Fruit fly (Drosophila melanogaster) whole organism, embryonic: ENCODE results near the gene ImpE3.
A peak's percentile ranks its signal among the peaks of the same experiment; 100 is the strongest.

Source experiments
- Adf1 ChIP-seq: fragments of 200-800 bp; sonication (Bioruptor generic); IDR thresholded peaks from 2 replicates; pipeline ENCODE4 v1.3.6; 2022; ENCODE audit warnings: missing biosample characterization, missing genetic modification characterization
- B-H2 ChIP-seq: fragments of 200-800 bp; sonication (Bioruptor generic); optimal IDR thresholded peaks from 2 replicates; lab custom pipeline; 2018; ENCODE audit warnings: missing biosample characterization, mild to moderate bottlenecking, missing genetic modification characterization
- Bgb ChIP-seq: fragments of 200-800 bp; sonication (Bioruptor generic); IDR thresholded peaks from 2 replicates; pipeline ENCODE4 v1.3.6; 2022; ENCODE audit warnings: missing biosample characterization, missing genetic modification characterization; ENCODE audit not compliant: partially characterized antibody
- C15 ChIP-seq: fragments of 200-800 bp; sonication (Bioruptor generic); IDR thresholded peaks from 3 replicates; pipeline ENCODE4 v1.3.6; 2022; ENCODE audit warnings: missing biosample characterization, missing genetic modification characterization
- CG10321 ChIP-seq: fragments of 200-800 bp; sonication (Bioruptor generic); IDR thresholded peaks from 2 replicates; pipeline ENCODE4 v1.3.6; 2022; ENCODE audit warnings: missing biosample characterization, missing genetic modification characterization
- CG10462 ChIP-seq: fragments of 200-800 bp; sonication (Bioruptor generic); optimal IDR thresholded peaks from 2 replicates; lab custom pipeline; 2016; ENCODE audit warnings: missing biosample characterization, missing genetic modification characterization
- CG10654 ChIP-seq: fragments of 200-800 bp; sonication (Bioruptor generic); optimal IDR thresholded peaks from 2 replicates; lab custom pipeline; 2016; ENCODE audit warnings: missing biosample characterization, missing genetic modification characterization
- CG12659 ChIP-seq: fragments of 200-800 bp; sonication (Bioruptor generic); optimal IDR thresholded peaks from 3 replicates; lab custom pipeline; 2017; ENCODE audit warnings: mild to moderate bottlenecking, missing biosample characterization, missing genetic modification reagents, missing genetic modification characterization
- CG12744 ChIP-seq: fragments of 200-800 bp; sonication (Bioruptor generic); optimal IDR thresholded peaks from 2 replicates; lab custom pipeline; 2016; ENCODE audit warnings: missing biosample characterization, missing genetic modification characterization
- CG13424 ChIP-seq: fragments of 200-800 bp; sonication (Bioruptor generic); optimal IDR thresholded peaks from 2 replicates; lab custom pipeline; 2019; ENCODE audit warnings: missing biosample characterization, mild to moderate bottlenecking, missing genetic modification characterization, moderate library complexity
- CG15514 ChIP-seq: fragments of 200-800 bp; sonication (Bioruptor generic); optimal IDR thresholded peaks from 3 replicates; lab custom pipeline; 2017; ENCODE audit warnings: missing biosample characterization, missing genetic modification characterization, mild to moderate bottlenecking, moderate library complexity, missing genetic modification reagents
- CG15696 ChIP-seq: fragments of 200-800 bp; sonication (Bioruptor generic); optimal IDR thresholded peaks from 2 replicates; lab custom pipeline; 2019; ENCODE audit warnings: missing biosample characterization, mild to moderate bottlenecking, missing genetic modification characterization, moderate library complexity
- CG16815 ChIP-seq: fragments of 200-800 bp; sonication (Bioruptor generic); optimal IDR thresholded peaks from 3 replicates; lab custom pipeline; 2017; ENCODE audit warnings: missing biosample characterization, mild to moderate bottlenecking, missing genetic modification characterization
- CG18764 ChIP-seq: fragments of 200-800 bp; sonication (Bioruptor generic); optimal IDR thresholded peaks from 3 replicates; lab custom pipeline; 2016; ENCODE audit warnings: missing biosample characterization, missing genetic modification characterization
- CG2199 ChIP-seq: fragments of 200-800 bp; sonication (Bioruptor generic); IDR thresholded peaks from 3 replicates; pipeline ENCODE4 v1.3.6; 2022; ENCODE audit warnings: missing biosample characterization, missing genetic modification characterization
- CG3065 ChIP-seq: fragments of 200-800 bp; sonication (Bioruptor generic); optimal IDR thresholded peaks from 2 replicates; lab custom pipeline; 2016; ENCODE audit warnings: missing biosample characterization, missing genetic modification characterization
- CG32767 ChIP-seq: fragments of 200-800 bp; sonication (Bioruptor generic); IDR thresholded peaks from 2 replicates; pipeline ENCODE4 v1.3.6; 2022; ENCODE audit warnings: missing biosample characterization, missing genetic modification characterization
- CG33557 ChIP-seq: fragments of 200-800 bp; sonication (Bioruptor generic); optimal IDR thresholded peaks from 2 replicates; lab custom pipeline; 2019; ENCODE audit warnings: missing biosample characterization, mild to moderate bottlenecking, missing genetic modification characterization, moderate library complexity
- CG7786 ChIP-seq: fragments of 200-800 bp; sonication (Bioruptor generic); optimal IDR thresholded peaks from 2 replicates; lab custom pipeline; 2016; ENCODE audit warnings: missing biosample characterization, missing genetic modification characterization
- CG9215 ChIP-seq: fragments of 200-800 bp; sonication (Bioruptor generic); IDR thresholded peaks from 2 replicates; pipeline ENCODE4 v1.3.6; 2022; ENCODE audit warnings: missing biosample characterization, missing genetic modification characterization
- CG9727 ChIP-seq: fragments of 200-800 bp; sonication (Bioruptor generic); optimal IDR thresholded peaks from 3 replicates; lab custom pipeline; 2017; ENCODE audit warnings: missing biosample characterization, mild to moderate bottlenecking, missing genetic modification characterization
- Fer3 ChIP-seq: fragments of 200-800 bp; sonication (Bioruptor generic); optimal IDR thresholded peaks from 2 replicates; lab custom pipeline; 2018; ENCODE audit warnings: missing biosample characterization, mild to moderate bottlenecking, missing genetic modification characterization, moderate library complexity
- HLH3B ChIP-seq: fragments of 200-800 bp; sonication (Bioruptor generic); IDR thresholded peaks from 2 replicates; pipeline ENCODE4 v1.3.6; 2022; ENCODE audit warnings: missing biosample characterization, missing genetic modification characterization
- HLH4C ChIP-seq: fragments of 200-800 bp; sonication (Bioruptor generic); IDR thresholded peaks from 3 replicates; pipeline ENCODE4 v1.3.6; 2022; ENCODE audit warnings: missing biosample characterization, missing genetic modification characterization; ENCODE audit not compliant: partially characterized antibody
- HLHmδ ChIP-seq: fragments of 200-800 bp; sonication (Bioruptor generic); optimal IDR thresholded peaks from 2 replicates; lab custom pipeline; 2018; ENCODE audit warnings: missing biosample characterization, mild to moderate bottlenecking, missing genetic modification characterization, moderate library complexity
- NC2α ChIP-seq: fragments of 200-800 bp; sonication (Bioruptor generic); optimal IDR thresholded peaks from 2 replicates; lab custom pipeline; 2016; ENCODE audit warnings: missing biosample characterization, missing genetic modification characterization
- Nf-YC ChIP-seq: fragments of 200-800 bp; optimal IDR thresholded peaks from 3 replicates; lab custom pipeline; 2019; ENCODE audit warnings: missing biosample characterization, mild to moderate bottlenecking, missing genetic modification characterization, moderate library complexity
- Ptx1 ChIP-seq: fragments of 200-800 bp; sonication (Bioruptor generic); IDR thresholded peaks from 2 replicates; pipeline ENCODE4 v1.3.6; 2022; ENCODE audit warnings: missing biosample characterization, missing genetic modification characterization
- Six4 ChIP-seq: fragments of 200-800 bp; sonication (Bioruptor generic); optimal IDR thresholded peaks from 2 replicates; lab custom pipeline; 2016; ENCODE audit warnings: missing biosample characterization, missing genetic modification characterization
- Sry-β ChIP-seq: fragments of 200-800 bp; sonication (Bioruptor generic); optimal IDR thresholded peaks from 2 replicates; lab custom pipeline; 2018; ENCODE audit warnings: missing biosample characterization, mild to moderate bottlenecking, missing genetic modification characterization, moderate library complexity
- Xrp1 ChIP-seq: fragments of 200-800 bp; sonication (Bioruptor generic); IDR thresholded peaks from 2 replicates; pipeline ENCODE4 v1.3.6; 2022; ENCODE audit warnings: missing biosample characterization, missing genetic modification characterization
- ac ChIP-seq: fragments of 200-800 bp; sonication (Bioruptor generic); optimal IDR thresholded peaks from 3 replicates; lab custom pipeline; 2017; ENCODE audit warnings: missing biosample characterization, mild to moderate bottlenecking, missing genetic modification characterization
- amos ChIP-seq: fragments of 200-800 bp; sonication (Bioruptor generic); IDR thresholded peaks from 2 replicates; pipeline ENCODE4 v1.3.6; 2022; ENCODE audit warnings: missing biosample characterization, missing genetic modification characterization; ENCODE audit not compliant: partially characterized antibody
- caup ChIP-seq: fragments of 200-800 bp; sonication (Bioruptor generic); optimal IDR thresholded peaks from 3 replicates; lab custom pipeline; 2017; ENCODE audit warnings: missing biosample characterization, mild to moderate bottlenecking, missing genetic modification characterization, moderate library complexity; ENCODE audit not compliant: severe bottlenecking
- fd3F ChIP-seq: fragments of 200-800 bp; sonication (Bioruptor generic); optimal IDR thresholded peaks from 2 replicates; lab custom pipeline; 2018; ENCODE audit warnings: missing biosample characterization, mild to moderate bottlenecking, missing genetic modification characterization, moderate library complexity
- fd96Cb ChIP-seq: fragments of 200-800 bp; sonication (Bioruptor generic); optimal IDR thresholded peaks from 2 replicates; lab custom pipeline; 2018; ENCODE audit warnings: missing biosample characterization, mild to moderate bottlenecking, missing genetic modification characterization, moderate library complexity
- gfzf ChIP-seq: fragments of 200-800 bp; sonication (Bioruptor generic); optimal IDR thresholded peaks from 2 replicates; lab custom pipeline; 2016; ENCODE audit warnings: missing biosample characterization, mild to moderate bottlenecking, missing genetic modification characterization, moderate library complexity
- gsb ChIP-seq: fragments of 200-800 bp; sonication (Bioruptor generic); IDR thresholded peaks from 2 replicates; pipeline ENCODE4 v1.3.6; 2022; ENCODE audit warnings: missing biosample characterization, missing genetic modification characterization
- jigr1 ChIP-seq: fragments of 200-800 bp; sonication (Bioruptor generic); IDR thresholded peaks from 3 replicates; pipeline ENCODE4 v1.3.6; 2022; ENCODE audit warnings: missing biosample characterization, missing genetic modification characterization
- lola ChIP-seq, 3 experiments: fragments of >200 bp in 2 of 3; fragments of 200-800 bp in 1 of 3; sonication (Bioruptor generic) in 1 of 3; optimal IDR thresholded peaks; 2 replicates each; lab custom pipeline; 2017 to 2019; ENCODE audit warnings: missing biosample characterization in 3 of 3, missing genetic modification characterization in 3 of 3, mild to moderate bottlenecking in 1 of 3, moderate library complexity in 1 of 3
- maf-S ChIP-seq: fragments of 200-800 bp; sonication (Bioruptor generic); optimal IDR thresholded peaks from 2 replicates; lab custom pipeline; 2016; ENCODE audit warnings: missing biosample characterization, missing genetic modification characterization
- psq ChIP-seq: fragments of 200-800 bp; sonication (Bioruptor generic); optimal IDR thresholded peaks from 2 replicates; lab custom pipeline; 2017; ENCODE audit warnings: missing biosample characterization, missing genetic modification characterization
- seq ChIP-seq: fragments of 200-800 bp; sonication (Bioruptor generic); IDR thresholded peaks from 2 replicates; pipeline ENCODE4 v1.3.6; 2022; ENCODE audit warnings: missing biosample characterization, missing genetic modification characterization
- sqz ChIP-seq: fragments of 200-800 bp; sonication (Bioruptor generic); optimal IDR thresholded peaks from 3 replicates; lab custom pipeline; 2018; ENCODE audit warnings: missing biosample characterization, mild to moderate bottlenecking, missing genetic modification characterization
- tna ChIP-seq: fragments of 200-800 bp; sonication (Bioruptor generic); IDR thresholded peaks from 2 replicates; pipeline ENCODE4 v1.3.6; 2022; ENCODE audit warnings: missing biosample characterization, missing genetic modification characterization; ENCODE audit not compliant: partially characterized antibody
- toy ChIP-seq: fragments of 200-800 bp; sonication (Bioruptor generic); IDR thresholded peaks from 2 replicates; pipeline ENCODE4 v1.3.6; 2022; ENCODE audit warnings: missing biosample characterization, missing genetic modification characterization
- unc-4 ChIP-seq: fragments of 200-800 bp; sonication (Bioruptor generic); IDR thresholded peaks from 2 replicates; pipeline ENCODE4 v1.3.6; 2022; ENCODE audit warnings: missing biosample characterization, missing genetic modification characterization; ENCODE audit not compliant: partially characterized antibody
- usp ChIP-seq: fragments of >200 bp; optimal IDR thresholded peaks from 2 replicates; lab custom pipeline; 2017; ENCODE audit warnings: missing biosample characterization, missing genetic modification characterization

ImpE3 gene

dm6 chr3R:8013121-8014009 is 16.0 kb downstream of the ImpE3 start, which contains the start of the genes CG10435 and Pbp95 (continued):
- TF ChIP-seq B-H2 (GFP tag; lab: Kevin White, UChicago) (no peak), CG9215 (GFP tag; lab: Robert Waterston, UW) (peak; percentile 62), Fer3 (tag; lab: Kevin White, UChicago) (peak; percentile 21), usp (GFP tag; lab: Kevin White, UChicago) (no peak), CG15514 (peak; percentile 86), tna (peak; percentile 54), psq (GFP tag; lab: Kevin White, UChicago) (peak; percentile 25), Ptx1 (GFP tag; lab: Robert Waterston, UW) (peak; percentile 38), jigr1 (GFP tag; lab: Robert Waterston, UW) (no peak), toy (GFP tag; lab: Robert Waterston, UW) (0 out of 2 replicates have a peak, but pooled peaks have one; percentile 38), CG3065 (no peak), CG15696 (no peak), CG10654 (GFP tag; lab: Kevin White, UChicago) (no peak), NC2α (GFP tag; lab: Kevin White, UChicago) (no peak), HLH3B (peak; percentile 55; the same call in 1 of the 2 replicates), Sry-β (GFP tag; lab: Kevin White, UChicago) (peak; percentile 87), unc-4 (peak; percentile 66), Adf1 (GFP tag; lab: Robert Waterston, UW) (0 out of 2 replicates have a peak, but pooled peaks have one; percentile 18), caup (GFP tag; lab: Kevin White, UChicago) (peak; percentile 31), HLHmδ (GFP tag; lab: Kevin White, UChicago) (no peak), CG2199 (GFP tag; lab: Robert Waterston, UW) (no peak), fd96Cb (peak; percentile 1), CG13424 (tag; lab: Kevin White, UChicago) (peak; percentile 25), HLH4C (GFP tag; lab: Robert Waterston, UW) (peak; percentile 59), CG12659 (GFP tag; lab: Kevin White, UChicago) (peak; percentile 57), Six4 (peak; percentile 12), ac (GFP tag; lab: Kevin White, UChicago) (no peak), CG10321 (GFP tag; lab: Robert Waterston, UW) (no peak), CG18764 (GFP tag; lab: Kevin White, UChicago) (no peak), CG7786 (peak; percentile 2), CG10462 (GFP tag; lab: Kevin White, UChicago) (no peak), CG12744 (GFP tag; lab: Kevin White, UChicago) (no peak), maf-S (GFP tag; lab: Kevin White, UChicago) (peak; percentile 10), gfzf (GFP tag; lab: Kevin White, UChicago) (peak; percentile 11), CG16815 (peak; percentile 41), Nf-YC (tag; lab: Kevin White, UChicago) (peak; percentile 83), fd3F (GFP tag; lab: Kevin White, UChicago) (peak; percentile 31), CG9727 (GFP tag; lab: Kevin White, UChicago) (peak; percentile 67), Xrp1 (GFP tag; lab: Robert Waterston, UW) (peak; percentile 53; the same call in 1 of the 2 replicates), lola (GFP tag; optimal IDR thresholded peaks at IDR 0.05; lab: Kevin White, UChicago) (peak in 1 of 3 experiments; percentile 57), sqz (GFP tag; lab: Kevin White, UChicago) (no peak), CG32767 (GFP tag; lab: Robert Waterston, UW) (no peak), CG33557 (GFP tag; lab: Kevin White, UChicago) (no peak), C15 (no peak), Bgb (GFP tag; lab: Robert Waterston, UW) (peak; percentile 50), amos (GFP tag; lab: Robert Waterston, UW) (peak; percentile 76), seq (GFP tag; lab: Robert Waterston, UW) (peak; percentile 33; the same call in 1 of the 2 replicates), gsb (GFP tag; lab: Robert Waterston, UW) (0 out of 2 replicates have a peak, but pooled peaks have one; percentile 20)
